Worm (Caenorhabditis elegans): ENCODE measurements around the gene T26E4.3.
"Not testable (repeated sequence)": the region's sequence is repeated elsewhere in the genome, so short reads cannot be mapped to it uniquely, and the experiment has no call there.

T26E4.3 gene

DNA sequence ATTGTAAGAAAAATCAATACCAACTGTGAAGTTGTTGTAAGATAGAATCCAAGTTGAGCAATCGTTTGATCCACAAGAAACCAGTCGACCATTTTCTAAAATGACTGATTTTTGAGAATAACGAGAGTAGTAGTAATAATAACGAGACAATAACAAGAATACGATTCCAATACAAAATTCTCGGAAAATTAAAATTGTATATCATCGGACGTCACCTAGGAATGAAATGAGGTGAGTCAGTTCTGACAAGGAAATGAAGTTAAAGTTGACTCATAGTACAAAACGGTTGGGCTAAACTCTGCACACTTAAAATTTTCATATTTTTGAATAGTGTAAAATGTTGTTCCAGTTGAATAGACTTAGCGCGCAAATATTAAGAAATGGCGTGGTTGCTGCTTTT is 38.2 kb upstream of the T26E4.3 start, which contains the start of gene str-19:
Gene str-19 (minus strand): TSS at position 101 of the 400 bp plus-strand sequence.
- TF ChIP-seq aly-2 (tag; optimal IDR thresholded peaks at IDR 0.05); lin-13 (GFP tag; optimal IDR thresholded peaks at IDR 0.05); peb-1 (tag; optimal IDR thresholded peaks at IDR 0.05): not testable (repeated sequence)

DNA sequence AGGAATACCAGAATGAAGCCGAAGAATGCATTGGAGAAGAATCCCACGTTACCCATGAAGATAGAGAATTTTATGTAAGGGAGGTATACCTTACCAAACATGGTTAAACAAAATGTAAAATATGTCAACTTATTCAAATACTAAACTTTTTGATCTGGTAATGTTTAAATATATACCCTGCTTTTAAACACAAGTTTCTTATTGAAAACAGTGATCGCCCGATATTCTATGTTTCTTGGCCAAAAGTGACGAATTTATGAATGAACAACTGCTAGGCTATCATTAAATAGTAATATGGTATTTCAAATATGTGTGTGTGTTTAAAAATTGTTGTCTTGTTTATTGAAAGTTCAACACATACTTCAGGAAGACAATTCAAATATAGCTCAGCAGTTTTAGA is 34.3 kb upstream of the T26E4.3 start, which contains the start of gene T23D5.8:
Gene T23D5.8 (minus strand): TSS at position 101 of the 400 bp plus-strand sequence.
- TF ChIP-seq nhr-21, elt-1, nhr-11 (tag; optimal IDR thresholded peaks at IDR 0.05): not testable (repeated sequence)

ce11 chrV:15750130-15750529 is 32.5 kb upstream of the T26E4.3 start, which contains the start of gene str-6:
Gene str-6 (minus strand): TSS chrV:15750230.
- TF ChIP-seq snpc-4 (tag; optimal IDR thresholded peaks at IDR 0.05) (no peak), elt-3 (tag; optimal IDR thresholded peaks at IDR 0.05) (no peak), lsy-2 (tag; optimal IDR thresholded peaks at IDR 0.05) (no peak)

ce11 chrV:15752049-15752448 is 30.5 kb upstream of the T26E4.3 start, which contains the start of gene str-43:
Gene str-43 (minus strand): TSS chrV:15752149.
- TF ChIP-seq nhr-237 (tag; optimal IDR thresholded peaks at IDR 0.05), result no peak
- TF ChIP-seq ztf-11 (tag; optimal IDR thresholded peaks at IDR 0.05), result no peak
- no peak for TF ChIP-seq peb-1 (tag; optimal IDR thresholded peaks at IDR 0.05)
- TF ChIP-seq unc-62 (GFP tag; optimal IDR thresholded peaks at IDR 0.05), result no peak
- TF ChIP-seq snpc-4 (tag; optimal IDR thresholded peaks at IDR 0.05), result no peak
- no peak for TF ChIP-seq unc-39 (tag; optimal IDR thresholded peaks at IDR 0.05)
- no peak for TF ChIP-seq mbf-1 (tag; optimal IDR thresholded peaks at IDR 0.05)
- TF ChIP-seq nhr-11 (tag; optimal IDR thresholded peaks at IDR 0.05), result no peak
- no peak for TF ChIP-seq ZK546.5 (tag; optimal IDR thresholded peaks at IDR 0.05)
- TF ChIP-seq R02D3.7 (tag; optimal IDR thresholded peaks at IDR 0.05), result no peak
- TF ChIP-seq elt-1 (tag; optimal IDR thresholded peaks at IDR 0.05), result no peak
- no peak for TF ChIP-seq nhr-6 (tag; optimal IDR thresholded peaks at IDR 0.05)
- TF ChIP-seq Y55F3AM.14 (GFP tag; optimal IDR thresholded peaks at IDR 0.05), result no peak

- TF ChIP-seq elt-1, aly-2, nhr-12 (tag; optimal IDR thresholded peaks at IDR 0.05): not testable (repeated sequence)
Measured at ce11 chrV:15752941-15753340, 29.7 kb upstream of the T26E4.3 start, which contains the start of gene str-5. Gene str-5 (plus strand): TSS chrV:15753241.

ce11 chrV:15754731-15755130 is 27.9 kb upstream of the T26E4.3 start, which contains the start of gene str-8:
Gene str-8 (plus strand): TSS chrV:15755031.
- not testable (repeated sequence) for TF ChIP-seq snpc-4 (tag; optimal IDR thresholded peaks at IDR 0.05); unc-55 (GFP tag; optimal IDR thresholded peaks at IDR 0.05); dmd-4 (tag; optimal IDR thresholded peaks at IDR 0.05)

- no peak for TF ChIP-seq nhr-11 (tag; optimal IDR thresholded peaks at IDR 0.05)
- no peak for TF ChIP-seq mbf-1 (tag; optimal IDR thresholded peaks at IDR 0.05)
- no peak for TF ChIP-seq fos-1 (tag; optimal IDR thresholded peaks at IDR 0.05)
- TF ChIP-seq lin-39 (tag; optimal IDR thresholded peaks at IDR 0.05), result no peak
- no peak for TF ChIP-seq zag-1 (tag; optimal IDR thresholded peaks at IDR 0.05)
Measured at ce11 chrV:15757645-15758044, 24.9 kb upstream of the T26E4.3 start.

ce11 chrV:15758449-15758848 is 24.1 kb upstream of the T26E4.3 start, which contains the start of gene str-9:
Gene str-9 (plus strand): TSS chrV:15758749.
- TF ChIP-seq blmp-1 (tag; optimal IDR thresholded peaks at IDR 0.05; ENCODE audit: insufficient read depth) (no peak), nhr-21 (tag; optimal IDR thresholded peaks at IDR 0.05) (no peak), mdl-1 (tag; optimal IDR thresholded peaks at IDR 0.05) (no peak), lsy-2 (tag; optimal IDR thresholded peaks at IDR 0.05) (no peak), R02D3.7 (tag; optimal IDR thresholded peaks at IDR 0.05) (no peak), sem-4 (tag; optimal IDR thresholded peaks at IDR 0.05) (no peak)

Data from whole organism, L2 larva.